Fruit fly (Drosophila melanogaster): ENCODE measurements around the gene CG15011.

DNA sequence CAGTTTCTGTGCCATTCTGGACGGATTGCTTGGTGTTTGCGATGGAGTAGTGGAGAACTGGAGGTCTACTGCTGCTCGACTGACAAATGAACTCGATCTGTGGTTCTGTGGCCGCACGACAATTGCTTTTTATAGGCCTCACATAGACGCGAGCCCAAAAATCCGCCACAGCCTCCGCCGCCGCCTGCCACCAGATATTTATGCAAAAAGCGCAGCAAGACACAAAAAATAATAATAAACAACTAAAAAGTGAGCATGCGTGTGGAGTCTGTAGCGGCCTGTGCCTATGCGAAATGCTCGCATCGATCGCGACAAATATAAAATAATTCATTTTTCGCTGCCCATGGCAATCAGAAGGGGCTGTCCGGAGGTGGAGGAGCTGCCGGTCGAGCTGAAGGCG lies 49.9 kb downstream of the CG15011 start, which contains the start of gene Cpr64Aa:
- no peak for TF ChIP-seq net (GFP tag; optimal IDR thresholded peaks at IDR 0.05)
- TF ChIP-seq svp (GFP tag) = no peak
- no peak for TF ChIP-seq Hr38 (GFP tag; optimal IDR thresholded peaks at IDR 0.05)
- no peak for TF ChIP-seq fkh (GFP tag; optimal IDR thresholded peaks at IDR 0.05)
- TF ChIP-seq CG34406 (GFP tag; optimal IDR thresholded peaks at IDR 0.05) = no peak
- TF ChIP-seq CG6276 (GFP tag; optimal IDR thresholded peaks at IDR 0.05) = no peak
- no peak for TF ChIP-seq CG1621 (tag; optimal IDR thresholded peaks at IDR 0.05)
- no peak for TF ChIP-seq CG10631 (GFP tag; optimal IDR thresholded peaks at IDR 0.05)
- no peak for TF ChIP-seq fd59A (GFP tag; optimal IDR thresholded peaks at IDR 0.05)
